Worm (Caenorhabditis elegans) whole organism, mixed stage, embryonic: ENCODE measurements around the gene K05F1.14.

Experiments used
- blmp-1 ChIP-seq: fragments of 150-350 bp; optimal IDR thresholded peaks from 2 replicates; lab custom pipeline; 2014; ENCODE audit warnings: missing biosample characterization, missing genetic modification characterization
- ceh-43 ChIP-seq: fragments of 200-800 bp; sonication (Bioruptor generic); optimal IDR thresholded peaks from 2 replicates; lab custom pipeline; 2018; ENCODE audit warnings: mild to moderate bottlenecking, missing genetic modification characterization, moderate library complexity, missing compliant biosample characterization
- elt-1 ChIP-seq: sonication (generic microtip); optimal IDR thresholded peaks from 2 replicates; lab custom pipeline; 2017; ENCODE audit warnings: missing genetic modification characterization, mild to moderate bottlenecking, missing compliant biosample characterization, antibody characterized with exemption, moderate library complexity, borderline replicate concordance; ENCODE audit not compliant: insufficient read depth
- elt-3 ChIP-seq: fragments of 150-350 bp; optimal IDR thresholded peaks from 2 replicates; lab custom pipeline; 2014; ENCODE audit warnings: missing biosample characterization, missing genetic modification characterization
- lsy-2 ChIP-seq: fragments of 150-350 bp; optimal IDR thresholded peaks from 2 replicates; lab custom pipeline; 2014; ENCODE audit warnings: missing biosample characterization, missing genetic modification characterization
- nhr-12 ChIP-seq: fragments of 150-350 bp; optimal IDR thresholded peaks from 2 replicates; lab custom pipeline; 2014; ENCODE audit warnings: missing biosample characterization, missing genetic modification characterization
- nhr-237 ChIP-seq: fragments of 150-350 bp; optimal IDR thresholded peaks from 2 replicates; lab custom pipeline; 2014; ENCODE audit warnings: missing biosample characterization, missing genetic modification characterization
- nhr-76 ChIP-seq: sonication (generic microtip); optimal IDR thresholded peaks from 2 replicates; lab custom pipeline; 2017; ENCODE audit warnings: missing biosample characterization, missing genetic modification characterization
- sem-2 ChIP-seq: fragments of 200-800 bp; sonication (Bioruptor generic); optimal IDR thresholded peaks from 2 replicates; lab custom pipeline; 2018; ENCODE audit warnings: mild to moderate bottlenecking, missing genetic modification characterization, missing compliant biosample characterization
- snpc-4 ChIP-seq: fragments of 150-350 bp; optimal IDR thresholded peaks from 2 replicates; lab custom pipeline; 2014; ENCODE audit warnings: missing biosample characterization, missing genetic modification characterization
- unc-39 ChIP-seq: fragments of 150-350 bp; optimal IDR thresholded peaks from 2 replicates; lab custom pipeline; 2014; ENCODE audit warnings: missing biosample characterization, missing genetic modification characterization
- unc-62 ChIP-seq: fragments of 150-350 bp; optimal IDR thresholded peaks from 2 replicates; lab custom pipeline; 2014; ENCODE audit warnings: missing biosample characterization, missing genetic modification reagents, missing genetic modification characterization
- zip-8 ChIP-seq: fragments of 150-350 bp; optimal IDR thresholded peaks from 2 replicates; lab custom pipeline; 2014; ENCODE audit warnings: missing biosample characterization, missing genetic modification characterization
- ztf-11 ChIP-seq: fragments of 150-350 bp; optimal IDR thresholded peaks from 2 replicates; lab custom pipeline; 2014; ENCODE audit warnings: missing biosample characterization, missing genetic modification characterization

ce11 chrII:5806563-5806962 lies 14.2 kb upstream of the K05F1.14 start:
- TF ChIP-seq ztf-11 (tag; lab: Kevin White, UChicago) (no peak), nhr-237 (no peak), unc-62 (GFP tag; lab: Kevin White, UChicago) (no peak), elt-3 (tag; lab: Kevin White, UChicago) (no peak), nhr-76 (no peak), elt-1 (tag; lab: Kevin White, UChicago) (no peak), snpc-4 (tag; lab: Kevin White, UChicago) (no peak), lsy-2 (tag; lab: Kevin White, UChicago) (no peak), blmp-1 (tag; lab: Kevin White, UChicago) (no peak), unc-39 (tag; lab: Kevin White, UChicago) (no peak), ceh-43 (GFP tag; lab: Kevin White, UChicago) (no peak), nhr-12 (tag; lab: Kevin White, UChicago) (no peak), sem-2 (GFP tag; lab: Kevin White, UChicago) (no peak), zip-8 (tag; lab: Kevin White, UChicago) (no peak)
